Fruit fly (Drosophila melanogaster) whole organism, embryonic: ENCODE data around the gene Delta.

Source experiments
- Blimp-1 ChIP-seq: fragments of 200-800 bp; sonication (Bioruptor generic); optimal IDR thresholded peaks from 3 replicates; lab custom pipeline; 2018; ENCODE audit warnings: missing biosample characterization, missing genetic modification characterization, mild to moderate bottlenecking, moderate library complexity, missing genetic modification reagents
- CG10321 ChIP-seq: fragments of 200-800 bp; sonication (Bioruptor generic); IDR thresholded peaks from 2 replicates; pipeline ENCODE4 v1.3.6; 2022; ENCODE audit warnings: missing biosample characterization, missing genetic modification characterization
- CG10543 ChIP-seq: fragments of 200-800 bp; sonication (Bioruptor generic); optimal IDR thresholded peaks from 3 replicates; lab custom pipeline; 2017; ENCODE audit warnings: missing biosample characterization, mild to moderate bottlenecking, missing genetic modification characterization, moderate library complexity
- CG10654 ChIP-seq: fragments of 200-800 bp; sonication (Bioruptor generic); optimal IDR thresholded peaks from 2 replicates; lab custom pipeline; 2016; ENCODE audit warnings: missing biosample characterization, missing genetic modification characterization
- CG11504 ChIP-seq: fragments of 200-800 bp; sonication (Bioruptor generic); optimal IDR thresholded peaks from 3 replicates; lab custom pipeline; 2019; ENCODE audit warnings: missing biosample characterization, mild to moderate bottlenecking, missing genetic modification characterization, moderate library complexity
- CG12155 ChIP-seq: fragments of 200-800 bp; sonication (Bioruptor generic); optimal IDR thresholded peaks from 3 replicates; lab custom pipeline; 2016; ENCODE audit warnings: missing biosample characterization, missing genetic modification characterization
- CG12391 ChIP-seq: fragments of 200-800 bp; sonication (Bioruptor generic); optimal IDR thresholded peaks from 3 replicates; lab custom pipeline; 2018; ENCODE audit warnings: missing biosample characterization, mild to moderate bottlenecking, missing genetic modification characterization, moderate library complexity
- CG12769 ChIP-seq: fragments of 200-800 bp; sonication (Bioruptor generic); optimal IDR thresholded peaks from 2 replicates; lab custom pipeline; 2019; ENCODE audit warnings: missing biosample characterization, mild to moderate bottlenecking, missing genetic modification characterization, moderate library complexity
- CG14710 ChIP-seq: fragments of 200-800 bp; sonication (Bioruptor generic); optimal IDR thresholded peaks from 3 replicates; lab custom pipeline; 2019; ENCODE audit warnings: missing biosample characterization, mild to moderate bottlenecking, missing genetic modification characterization, moderate library complexity
- CG16813 ChIP-seq: fragments of 200-800 bp; sonication (Bioruptor generic); IDR thresholded peaks from 3 replicates; pipeline ENCODE4 v1.3.6; 2022; ENCODE audit warnings: missing biosample characterization, missing genetic modification characterization; ENCODE audit not compliant: partially characterized antibody
- CG17328 ChIP-seq: fragments of 200-800 bp; sonication (Bioruptor generic); IDR thresholded peaks from 2 replicates; pipeline ENCODE4 v1.3.6; 2022; ENCODE audit warnings: missing biosample characterization, missing genetic modification characterization
- CG18262 ChIP-seq: fragments of 200-800 bp; optimal IDR thresholded peaks from 3 replicates; lab custom pipeline; 2019; ENCODE audit warnings: missing biosample characterization, mild to moderate bottlenecking, missing genetic modification characterization, moderate library complexity
- CG30403 ChIP-seq: fragments of 200-800 bp; sonication (Bioruptor generic); optimal IDR thresholded peaks from 3 replicates; lab custom pipeline; 2016; ENCODE audit warnings: missing biosample characterization, missing genetic modification characterization
- CG3281 ChIP-seq: fragments of 200-800 bp; sonication (Bioruptor generic); optimal IDR thresholded peaks from 3 replicates; lab custom pipeline; 2017; ENCODE audit warnings: missing biosample characterization, mild to moderate bottlenecking, missing genetic modification characterization
- CG4404 ChIP-seq: fragments of 200-800 bp; sonication (Bioruptor generic); IDR thresholded peaks from 2 replicates; pipeline ENCODE4 v1.3.6; 2022; ENCODE audit warnings: missing biosample characterization, missing genetic modification characterization
- CG4820 ChIP-seq: fragments of 200-800 bp; sonication (Bioruptor generic); optimal IDR thresholded peaks from 3 replicates; lab custom pipeline; 2016; ENCODE audit warnings: missing biosample characterization, missing genetic modification characterization
- CrebB ChIP-seq: fragments of 200-800 bp; sonication (Bioruptor generic); optimal IDR thresholded peaks from 3 replicates; lab custom pipeline; 2018; ENCODE audit warnings: missing biosample characterization, mild to moderate bottlenecking, missing genetic modification characterization
- Drgx ChIP-seq: fragments of 200-800 bp; sonication (Bioruptor generic); IDR thresholded peaks from 2 replicates; pipeline ENCODE4 v1.3.6; 2022; ENCODE audit warnings: missing biosample characterization, missing genetic modification characterization
- Eip74EF ChIP-seq, 2 experiments: fragments of 200-800 bp in 1 of 2; fragments of >200 bp in 1 of 2; sonication (Bioruptor generic) in 1 of 2; optimal IDR thresholded peaks; 2 replicates each; lab custom pipeline; 2017 to 2019; ENCODE audit warnings: missing biosample characterization in 2 of 2, missing genetic modification characterization in 2 of 2, mild to moderate bottlenecking in 1 of 2, moderate library complexity in 1 of 2
- Ets65A ChIP-seq: fragments of 200-800 bp; sonication (Bioruptor generic); peaks from one replicate; lab custom pipeline; 2016; ENCODE audit warnings: missing biosample characterization, missing genetic modification characterization
- Hand ChIP-seq: fragments of 200-800 bp; sonication (Bioruptor generic); optimal IDR thresholded peaks from 2 replicates; lab custom pipeline; 2017; ENCODE audit warnings: mild to moderate bottlenecking, missing biosample characterization, missing genetic modification reagents, missing genetic modification characterization
- Hr78 ChIP-seq, 2 experiments: fragments of 200-800 bp in 1 of 2; fragments of >200 bp in 1 of 2; sonication (Bioruptor generic) in 1 of 2; optimal IDR thresholded peaks; 2 replicates each; lab custom pipeline; 2017 to 2019; ENCODE audit warnings: missing biosample characterization in 2 of 2, missing genetic modification characterization in 2 of 2, mild to moderate bottlenecking in 1 of 2, moderate library complexity in 1 of 2
- Nf-YB ChIP-seq: fragments of 200-800 bp; sonication (Bioruptor generic); optimal IDR thresholded peaks from 3 replicates; lab custom pipeline; 2019; ENCODE audit warnings: missing biosample characterization, mild to moderate bottlenecking, missing genetic modification characterization, moderate library complexity
- Oli ChIP-seq: fragments of 200-800 bp; sonication (Bioruptor generic); optimal IDR thresholded peaks from 2 replicates; lab custom pipeline; 2018; ENCODE audit warnings: missing biosample characterization, mild to moderate bottlenecking, missing genetic modification characterization, moderate library complexity
- Poxn ChIP-seq: fragments of 200-800 bp; sonication (Bioruptor generic); IDR thresholded peaks from 2 replicates; pipeline ENCODE4 v1.3.6; 2022; ENCODE audit warnings: missing biosample characterization, missing genetic modification characterization
- Sox102F ChIP-seq: fragments of 200-800 bp; sonication (Bioruptor generic); optimal IDR thresholded peaks from 2 replicates; lab custom pipeline; 2018; ENCODE audit warnings: missing biosample characterization, mild to moderate bottlenecking, missing genetic modification characterization, moderate library complexity
- Spps ChIP-seq: fragments of 200-800 bp; sonication (Bioruptor generic); optimal IDR thresholded peaks from 2 replicates; lab custom pipeline; 2018; ENCODE audit warnings: missing biosample characterization, mild to moderate bottlenecking, missing genetic modification characterization
- Xrp1 ChIP-seq: fragments of 200-800 bp; sonication (Bioruptor generic); IDR thresholded peaks from 2 replicates; pipeline ENCODE4 v1.3.6; 2022; ENCODE audit warnings: missing biosample characterization, missing genetic modification characterization
- cg ChIP-seq: fragments of 200-800 bp; sonication (Bioruptor generic); optimal IDR thresholded peaks from 3 replicates; lab custom pipeline; 2019; ENCODE audit warnings: missing biosample characterization, mild to moderate bottlenecking, missing genetic modification characterization, moderate library complexity
- corto ChIP-seq: fragments of 200-800 bp; sonication (Bioruptor generic); optimal IDR thresholded peaks from 2 replicates; lab custom pipeline; 2016; ENCODE audit warnings: missing biosample characterization, mild to moderate bottlenecking, missing genetic modification characterization, moderate library complexity
- disco-r ChIP-seq: fragments of 200-800 bp; sonication (Bioruptor generic); optimal IDR thresholded peaks from 2 replicates; lab custom pipeline; 2016; ENCODE audit warnings: missing biosample characterization, missing genetic modification characterization
- fd96Cb ChIP-seq: fragments of 200-800 bp; sonication (Bioruptor generic); optimal IDR thresholded peaks from 2 replicates; lab custom pipeline; 2018; ENCODE audit warnings: missing biosample characterization, mild to moderate bottlenecking, missing genetic modification characterization, moderate library complexity
- gem ChIP-seq: fragments of 200-800 bp; sonication (Bioruptor generic); optimal IDR thresholded peaks from 2 replicates; lab custom pipeline; 2019; ENCODE audit warnings: missing biosample characterization, mild to moderate bottlenecking, missing genetic modification characterization, moderate library complexity
- gt ChIP-seq: fragments of 200-800 bp; sonication (Bioruptor generic); IDR thresholded peaks from 2 replicates; pipeline ENCODE4 v1.3.6; 2022; ENCODE audit warnings: missing biosample characterization, missing genetic modification characterization
- hb ChIP-seq: fragments of 200-800 bp; sonication (Bioruptor generic); IDR thresholded peaks from 3 replicates; pipeline ENCODE4 v1.3.6; 2022; ENCODE audit warnings: missing biosample characterization, missing genetic modification characterization; ENCODE audit not compliant: partially characterized antibody
- jing ChIP-seq: fragments of 200-800 bp; sonication (Bioruptor generic); optimal IDR thresholded peaks from 2 replicates; lab custom pipeline; 2018; ENCODE audit warnings: missing biosample characterization, mild to moderate bottlenecking, missing genetic modification characterization
- lbe ChIP-seq: fragments of 200-800 bp; sonication (Bioruptor generic); optimal IDR thresholded peaks from 2 replicates; lab custom pipeline; 2016; ENCODE audit warnings: missing biosample characterization, mild to moderate bottlenecking, missing genetic modification characterization
- nmo ChIP-seq: fragments of 200-800 bp; sonication (Bioruptor generic); optimal IDR thresholded peaks from 2 replicates; lab custom pipeline; 2018; ENCODE audit warnings: missing biosample characterization, mild to moderate bottlenecking, missing genetic modification characterization, moderate library complexity
- nom ChIP-seq: fragments of 200-800 bp; sonication (Bioruptor generic); optimal IDR thresholded peaks from 2 replicates; lab custom pipeline; 2017; ENCODE audit warnings: missing biosample characterization, missing genetic modification characterization, mild to moderate bottlenecking, moderate library complexity, missing genetic modification reagents
- oc ChIP-seq: fragments of 200-800 bp; sonication (Bioruptor generic); optimal IDR thresholded peaks from 2 replicates; lab custom pipeline; 2018; ENCODE audit warnings: missing biosample characterization, mild to moderate bottlenecking, missing genetic modification characterization, moderate library complexity
- phol ChIP-seq: fragments of 200-800 bp; sonication (Bioruptor generic); optimal IDR thresholded peaks from 3 replicates; lab custom pipeline; 2018; ENCODE audit warnings: missing biosample characterization, mild to moderate bottlenecking, missing genetic modification characterization, moderate library complexity
- prd ChIP-seq, 3 experiments: fragments of >200 bp in 2 of 3; fragments of 200-800 bp in 1 of 3; sonication (Bioruptor generic) in 1 of 3; optimal IDR thresholded peaks in 2 of 3; IDR thresholded peaks in 1 of 3; 2 replicates in 2 of 3; 3 replicates in 1 of 3; pipeline versions ENCODE4 v1.3.6 to Lab custom; 2017 to 2022; ENCODE audit warnings: missing biosample characterization in 1 of 3, missing genetic modification characterization in 1 of 3
- sens ChIP-seq: fragments of 200-800 bp; sonication (Bioruptor generic); peaks from one replicate; lab custom pipeline; 2016; ENCODE audit warnings: missing biosample characterization, missing genetic modification characterization
- unpg ChIP-seq: fragments of 200-800 bp; sonication (Bioruptor generic); optimal IDR thresholded peaks from 3 replicates; lab custom pipeline; 2018; ENCODE audit warnings: missing biosample characterization, mild to moderate bottlenecking, missing genetic modification characterization, moderate library complexity
- zfh1 ChIP-seq: fragments of 200-800 bp; sonication (Bioruptor generic); IDR thresholded peaks from 3 replicates; pipeline ENCODE4 v1.3.6; 2022; ENCODE audit warnings: missing biosample characterization, missing genetic modification characterization

Gene Delta

DNA sequence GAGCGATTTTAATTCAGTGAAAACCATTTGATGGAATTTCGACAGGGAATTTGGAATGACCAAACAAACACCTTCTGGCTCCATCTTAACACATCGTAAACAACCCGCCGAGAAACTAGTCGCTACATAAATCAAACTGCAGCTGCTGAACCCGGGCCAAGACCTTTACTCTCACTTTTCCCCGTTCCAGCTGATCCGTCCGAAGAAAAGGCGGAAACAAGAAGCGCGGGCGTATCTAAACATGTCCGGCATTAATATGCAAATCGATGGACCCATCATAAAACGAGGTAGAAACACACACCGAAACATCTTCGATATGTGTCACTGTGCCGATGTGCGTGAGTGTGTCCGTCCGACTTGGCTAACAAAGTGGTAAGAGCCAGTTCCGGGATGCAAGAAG is 33.0 kb downstream of the Delta start:
- TF ChIP-seq CG10543 (GFP tag; lab: Kevin White, UChicago) (no peak), hb (GFP tag; lab: Robert Waterston, UW) (no peak), cg (GFP tag; lab: Kevin White, UChicago) (peak; percentile 18), oc (tag; lab: Kevin White, UChicago) (peak; percentile 67), Hr78 (GFP tag; optimal IDR thresholded peaks at IDR 0.05; lab: Kevin White, UChicago) (peak in 1 of 2 experiments; percentile 11), Blimp-1 (GFP tag; lab: Kevin White, UChicago) (peak; percentile 90), Hand (no peak), CG12769 (peak; percentile 56), Eip74EF (GFP tag; optimal IDR thresholded peaks at IDR 0.05; lab: Kevin White, UChicago) (peak in 1 of 2 experiments; percentile 12)

DNA sequence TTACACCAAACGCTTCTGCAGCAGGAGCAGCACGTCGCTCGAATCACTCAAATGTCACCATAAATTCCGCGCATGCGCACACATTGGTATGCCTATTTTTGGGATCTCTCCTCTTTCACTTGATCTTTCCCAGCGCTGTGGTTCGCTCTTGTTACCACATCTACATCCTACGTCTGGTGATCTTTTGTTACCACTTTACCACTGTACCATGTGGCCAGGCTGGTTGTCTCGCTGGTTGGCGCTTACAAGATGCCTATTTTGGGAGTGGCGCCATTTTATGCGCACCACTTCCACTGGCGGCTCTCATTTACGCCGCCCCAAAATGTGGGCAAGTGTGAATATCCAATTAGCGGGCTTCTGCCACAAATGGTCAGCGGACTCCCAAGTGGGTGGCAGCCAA is 38.3 kb downstream of the Delta start:
- TF ChIP-seq CrebB (tag; lab: Kevin White, UChicago) = no peak
- no peak for TF ChIP-seq gt (GFP tag; lab: Robert Waterston, UW)
- TF ChIP-seq Nf-YB = peak; percentile 12
- TF ChIP-seq zfh1 (GFP tag; lab: Robert Waterston, UW) = 0 out of 3 replicates have a peak, but pooled peaks have one; percentile 20
- 0 out of 3 replicates have a peak, but pooled peaks have one; percentile 18 for TF ChIP-seq CG16813 (GFP tag; lab: Robert Waterston, UW)
- no peak for TF ChIP-seq CG4820 (GFP tag; lab: Kevin White, UChicago)
- no peak for TF ChIP-seq CG12155 (GFP tag; lab: Kevin White, UChicago)
- TF ChIP-seq Ets65A (GFP tag; lab: Kevin White, UChicago) = peak; percentile 78
- TF ChIP-seq, all 482 proteins: peak for 4

DNA sequence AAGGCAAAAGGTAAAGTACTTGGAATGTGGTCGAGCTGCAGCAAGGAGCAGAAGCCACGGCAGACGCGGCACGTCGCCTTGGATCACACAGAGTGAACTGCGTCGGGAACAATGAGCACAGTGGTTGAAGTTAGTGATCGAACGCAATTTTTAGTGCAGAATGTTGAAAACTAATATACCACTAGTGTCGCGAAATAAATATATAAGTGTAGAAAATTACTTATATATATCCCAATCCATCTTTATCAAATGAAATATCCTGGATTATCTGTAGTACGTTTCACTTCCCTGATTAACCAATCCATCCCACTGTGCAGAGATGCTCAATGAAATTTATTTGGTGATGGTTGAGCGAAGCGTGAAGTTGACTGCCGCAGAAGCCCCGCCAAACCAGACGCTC is 39.5 kb downstream of the Delta start:
- TF ChIP-seq jing (GFP tag; lab: Kevin White, UChicago) (no peak), sens (GFP tag; lab: Kevin White, UChicago) (peak; percentile 68), CG4404 (peak; percentile 31; the same call in 1 of the 2 replicates), Sox102F (GFP tag; lab: Kevin White, UChicago) (peak; percentile 48), Drgx (GFP tag; lab: Robert Waterston, UW) (peak; percentile 39; the same call in 1 of the 2 replicates), Oli (tag; lab: Kevin White, UChicago) (peak; percentile 20), CG10654 (GFP tag; lab: Kevin White, UChicago) (no peak), CG30403 (no peak), nmo (GFP tag; lab: Kevin White, UChicago) (peak; percentile 25), CG10321 (GFP tag; lab: Robert Waterston, UW) (no peak), nom (GFP tag; lab: Kevin White, UChicago) (peak; percentile 70), Blimp-1 (GFP tag; lab: Kevin White, UChicago) (no peak), CG17328 (peak; percentile 38; the same call in 1 of the 2 replicates), CG3281 (GFP tag; lab: Kevin White, UChicago) (no peak), CG12391 (tag; lab: Kevin White, UChicago) (peak; percentile 12), phol (tag; lab: Kevin White, UChicago) (peak; percentile 31), fd96Cb (peak; percentile 14), unpg (GFP tag; lab: Kevin White, UChicago) (peak; percentile 24), corto (GFP tag; lab: Kevin White, UChicago) (peak; percentile 36), prd (optimal IDR thresholded peaks at IDR 0.05; lab: Kevin White, UChicago) (no peak), prd (GFP tag; IDR thresholded peaks at IDR 0.05; lab: Robert Waterston, UW) (peak; percentile 50; the same call in 1 of the 3 replicates), Spps (tag; lab: Kevin White, UChicago) (peak; percentile 3), Xrp1 (GFP tag; lab: Robert Waterston, UW) (peak; percentile 49; the same call in 1 of the 2 replicates), CG11504 (tag; lab: Kevin White, UChicago) (peak; percentile 6), lbe (GFP tag; lab: Kevin White, UChicago) (peak; percentile 89), zfh1 (GFP tag; lab: Robert Waterston, UW) (peak; percentile 56; the same call in 1 of the 3 replicates), gem (tag; lab: Kevin White, UChicago) (peak; percentile 45), CG14710 (tag; lab: Kevin White, UChicago) (peak; percentile 1), Poxn (GFP tag; lab: Robert Waterston, UW) (no peak), disco-r (GFP tag; lab: Kevin White, UChicago) (no peak), CG18262 (tag; lab: Kevin White, UChicago) (peak; percentile 24)
